Worm (Caenorhabditis elegans) whole organism, L2 larva: Measurements from ENCODE around the gene rsd-2.

Source experiments
- C34F6.9 ChIP-seq: fragments of 150-350 bp; optimal IDR thresholded peaks from 2 replicates; lab custom pipeline; 2014; ENCODE audit warnings: missing biosample characterization, missing genetic modification characterization
- F13H6.1 ChIP-seq: sonication (generic microtip); optimal IDR thresholded peaks from 2 replicates; lab custom pipeline; 2016; ENCODE audit warnings: missing genetic modification characterization, missing compliant biosample characterization
- R02D3.7 ChIP-seq: fragments of 150-350 bp; optimal IDR thresholded peaks from 2 replicates; lab custom pipeline; 2014; ENCODE audit warnings: missing biosample characterization, missing genetic modification characterization
- ZK546.5 ChIP-seq: sonication (generic microtip); optimal IDR thresholded peaks from 2 replicates; lab custom pipeline; 2017; ENCODE audit warnings: missing biosample characterization, missing genetic modification characterization
- aly-2 ChIP-seq: fragments of 150-350 bp; optimal IDR thresholded peaks from 2 replicates; lab custom pipeline; 2014; ENCODE audit warnings: missing biosample characterization, missing genetic modification characterization
- blmp-1 ChIP-seq: sonication (generic microtip); optimal IDR thresholded peaks from 2 replicates; lab custom pipeline; 2017; ENCODE audit warnings: missing genetic modification characterization, mild to moderate bottlenecking, missing compliant biosample characterization, antibody characterized with exemption, moderate library complexity; ENCODE audit not compliant: insufficient read depth
- ceh-16 ChIP-seq: fragments of 150-350 bp; optimal IDR thresholded peaks from 2 replicates; lab custom pipeline; 2014; ENCODE audit warnings: missing biosample characterization, missing genetic modification characterization
- ceh-82 ChIP-seq: fragments of 150-350 bp; optimal IDR thresholded peaks from 2 replicates; lab custom pipeline; 2014; ENCODE audit warnings: missing biosample characterization, missing genetic modification characterization
- crh-2 ChIP-seq: sonication (generic microtip); optimal IDR thresholded peaks from 2 replicates; lab custom pipeline; 2017; ENCODE audit warnings: missing biosample characterization, missing genetic modification characterization
- egl-27 ChIP-seq: sonication (generic microtip); optimal IDR thresholded peaks from 3 replicates; lab custom pipeline; 2017; ENCODE audit warnings: missing biosample characterization, missing genetic modification reagents, missing genetic modification characterization
- elt-3 ChIP-seq: sonication (generic microtip); optimal IDR thresholded peaks from 2 replicates; lab custom pipeline; 2017; ENCODE audit warnings: missing biosample characterization, missing genetic modification characterization
- fos-1 ChIP-seq: fragments of 150-350 bp; optimal IDR thresholded peaks from 2 replicates; lab custom pipeline; 2014; ENCODE audit warnings: missing biosample characterization, missing genetic modification characterization
- lin-11 ChIP-seq: fragments of 150-350 bp; sonication (generic microtip); optimal IDR thresholded peaks from 2 replicates; lab custom pipeline; 2014; ENCODE audit warnings: missing biosample characterization, missing genetic modification characterization, inconsistent platforms, mixed read lengths
- lin-39 ChIP-seq: fragments of 150-350 bp; optimal IDR thresholded peaks from 2 replicates; lab custom pipeline; 2014; ENCODE audit warnings: missing biosample characterization, missing genetic modification reagents, missing genetic modification characterization
- mab-5 ChIP-seq: fragments of 150-350 bp; optimal IDR thresholded peaks from 2 replicates; lab custom pipeline; 2014; ENCODE audit warnings: missing biosample characterization, missing genetic modification characterization
- mbf-1 ChIP-seq: sonication (generic microtip); optimal IDR thresholded peaks from 2 replicates; lab custom pipeline; 2017; ENCODE audit warnings: missing biosample characterization, missing genetic modification characterization
- nhr-11 ChIP-seq: fragments of 150-350 bp; optimal IDR thresholded peaks from 2 replicates; lab custom pipeline; 2014; ENCODE audit warnings: missing biosample characterization, missing genetic modification characterization
- nhr-129 ChIP-seq: fragments of 150-350 bp; optimal IDR thresholded peaks from 2 replicates; lab custom pipeline; 2014; ENCODE audit warnings: missing biosample characterization, missing genetic modification characterization
- nhr-23 ChIP-seq: fragments of 150-350 bp; optimal IDR thresholded peaks from 2 replicates; lab custom pipeline; 2014; ENCODE audit warnings: missing biosample characterization, missing genetic modification reagents, missing genetic modification characterization
- nhr-25 ChIP-seq: fragments of 150-350 bp; sonication (generic microtip); optimal IDR thresholded peaks from 3 replicates; lab custom pipeline; 2014; ENCODE audit warnings: missing biosample characterization, missing genetic modification characterization
- peb-1 ChIP-seq: fragments of 150-350 bp; optimal IDR thresholded peaks from 2 replicates; lab custom pipeline; 2014; ENCODE audit warnings: missing biosample characterization, missing genetic modification characterization
- sem-4 ChIP-seq: fragments of 150-350 bp; optimal IDR thresholded peaks from 2 replicates; lab custom pipeline; 2014; ENCODE audit warnings: missing biosample characterization, missing genetic modification reagents, missing genetic modification characterization
- skn-1 ChIP-seq: sonication (generic microtip); optimal IDR thresholded peaks from 2 replicates; lab custom pipeline; 2017; ENCODE audit warnings: missing biosample characterization, missing genetic modification characterization
- sma-3 ChIP-seq: sonication (generic microtip); optimal IDR thresholded peaks from 2 replicates; lab custom pipeline; 2016; ENCODE audit warnings: missing genetic modification reagents, missing genetic modification characterization, missing compliant biosample characterization
- sma-9 ChIP-seq, 2 experiments: fragments of 150-350 bp in 1 of 2; sonication (generic microtip) in 1 of 2; optimal IDR thresholded peaks; 2 replicates each; lab custom pipeline; 2014 to 2016; ENCODE audit warnings: missing genetic modification characterization in 2 of 2, mild to moderate bottlenecking in 1 of 2, missing biosample characterization in 1 of 2, missing compliant biosample characterization in 1 of 2, missing genetic modification reagents in 1 of 2, moderate library complexity in 1 of 2
- snpc-4 ChIP-seq: fragments of 150-350 bp; optimal IDR thresholded peaks from 2 replicates; lab custom pipeline; 2014; ENCODE audit warnings: missing biosample characterization, missing genetic modification characterization
- unc-39 ChIP-seq: fragments of 150-350 bp; optimal IDR thresholded peaks from 2 replicates; lab custom pipeline; 2014; ENCODE audit warnings: missing biosample characterization, missing genetic modification characterization
- unc-55 ChIP-seq: fragments of 150-350 bp; sonication (generic microtip); optimal IDR thresholded peaks from 3 replicates; lab custom pipeline; 2014; ENCODE audit warnings: missing biosample characterization, missing genetic modification reagents, missing genetic modification characterization
- zag-1 ChIP-seq: fragments of 150-350 bp; optimal IDR thresholded peaks from 2 replicates; lab custom pipeline; 2014; ENCODE audit warnings: missing biosample characterization, missing genetic modification characterization
- ztf-1 ChIP-seq: fragments of 200-800 bp; sonication (Bioruptor generic); conservative IDR thresholded peaks from 2 replicates; pipeline ENCODE4 v1.3.6; 2022; ENCODE audit warnings: missing genetic modification characterization, missing compliant biosample characterization
- ztf-11 ChIP-seq: sonication (generic microtip); optimal IDR thresholded peaks from 2 replicates; lab custom pipeline; 2017; ENCODE audit warnings: missing biosample characterization, missing genetic modification characterization

rsd-2 gene

ce11 chrIV:13508924-13509323 is 31.1 kb downstream of the rsd-2 start, which contains the start of gene afmd-2:
afmd-2 (plus strand) TSS chrIV:13509224.
- TF ChIP-seq snpc-4, result no peak
- no peak for TF ChIP-seq egl-27
- TF ChIP-seq fos-1 (tag; lab: Kevin White, UChicago), result peak; percentile 29
- TF ChIP-seq nhr-23, result no peak
- TF ChIP-seq unc-55, result no peak

ce11 chrIV:13505662-13506061 is 34.4 kb downstream of the rsd-2 start, which contains the start of gene nlp-17:
nlp-17 (minus strand) TSS chrIV:13505762.
- TF ChIP-seq crh-2, result no peak
- no peak for TF ChIP-seq sma-3
- TF ChIP-seq lin-39, result no peak
- no peak for TF ChIP-seq mbf-1 (tag; lab: Kevin White, UChicago)
- TF ChIP-seq elt-3 (tag; lab: Kevin White, UChicago), result no peak
- no peak for TF ChIP-seq nhr-11 (tag; lab: Kevin White, UChicago)
- TF ChIP-seq peb-1 (tag; lab: Kevin White, UChicago), result no peak
- no peak for TF ChIP-seq blmp-1 (tag; lab: Kevin White, UChicago)
- TF ChIP-seq ztf-1 (GFP tag; lab: Robert Waterston, UW), result no peak
- no peak for TF ChIP-seq ZK546.5 (tag; lab: Kevin White, UChicago)

- no peak for TF ChIP-seq nhr-25 (tag; lab: Kevin White, UChicago)
- TF ChIP-seq ceh-16 (tag; lab: Kevin White, UChicago), result no peak
- no peak for TF ChIP-seq lin-39
- TF ChIP-seq skn-1 (tag; lab: Kevin White, UChicago), result no peak
- no peak for TF ChIP-seq mbf-1 (tag; lab: Kevin White, UChicago)
- TF ChIP-seq elt-3 (tag; lab: Kevin White, UChicago), result no peak
- TF ChIP-seq ceh-82 (tag; lab: Kevin White, UChicago), result no peak
Observed at ce11 chrIV:13505144-13505543, 34.9 kb downstream of the rsd-2 start, which contains the start of gene seld-1. seld-1 (plus strand) TSS chrIV:13505444.

ce11 chrIV:13502806-13503363 is 37.2 kb downstream of the rsd-2 start, which contains the start of gene tbc-9:
tbc-9 (minus strand) TSS chrIV:13502856.
- TF ChIP-seq aly-2 (tag; lab: Kevin White, UChicago) (no peak), nhr-129 (tag; lab: Kevin White, UChicago) (peak; percentile 42), ceh-82 (tag; lab: Kevin White, UChicago) (no peak), sem-4 (tag; lab: Kevin White, UChicago) (no peak), R02D3.7 (tag; lab: Kevin White, UChicago) (no peak), F13H6.1 (no peak), ztf-11 (tag; lab: Kevin White, UChicago) (no peak), lin-11 (tag; lab: Kevin White, UChicago) (no peak), C34F6.9 (tag; lab: Kevin White, UChicago) (peak; percentile 19), unc-55 (peak; percentile 18), snpc-4 (no peak), mab-5 (tag; lab: Kevin White, UChicago) (no peak)

ce11 chrIV:13493719-13494118 is 46.3 kb downstream of the rsd-2 start:
- TF ChIP-seq nhr-129 (tag; lab: Kevin White, UChicago) (peak; percentile 34), C34F6.9 (tag; lab: Kevin White, UChicago) (no peak), mbf-1 (tag; lab: Kevin White, UChicago) (no peak)

ce11 chrIV:13492271-13492670 is 47.8 kb downstream of the rsd-2 start, which contains the start of gene Y45F10A.7:
Y45F10A.7 (plus strand) TSS chrIV:13492571.
- TF ChIP-seq lin-39 (no peak), sma-9 (GFP tag; optimal IDR thresholded peaks at IDR 0.05; lab: Kevin White, UChicago) (no peak), sma-9 (tag; optimal IDR thresholded peaks at IDR 0.05; lab: Kevin White, UChicago) (no peak), unc-39 (no peak), zag-1 (tag; lab: Kevin White, UChicago) (no peak), nhr-11 (tag; lab: Kevin White, UChicago) (no peak)
